Fruit fly (Drosophila melanogaster): ENCODE data around the gene CG43450.

DNA sequence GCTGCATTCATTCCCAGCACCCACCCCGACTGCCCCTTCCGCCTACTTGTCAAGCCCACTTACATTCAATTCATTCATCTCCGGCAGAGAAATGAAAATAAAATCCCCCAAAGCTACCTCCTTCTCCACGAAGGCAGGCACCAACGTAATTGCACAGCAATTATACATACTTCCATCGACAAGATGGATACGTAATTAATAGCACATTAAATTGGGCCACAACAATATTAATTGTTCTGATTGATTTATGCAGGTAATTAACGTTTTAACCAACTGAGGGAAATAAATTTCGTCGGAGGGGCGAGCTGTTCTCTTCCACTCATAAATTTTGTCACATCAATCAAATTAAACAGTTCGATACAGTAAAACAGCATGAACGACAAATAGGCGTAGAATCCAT is 2.5 kb downstream of the CG43450 start, which contains the start of gene Adk1:
- TF ChIP-seq Crg-1 (GFP tag; optimal IDR thresholded peaks at IDR 0.05) = no peak
- no peak for TF ChIP-seq cic (GFP tag; optimal IDR thresholded peaks at IDR 0.05)
- no peak for TF ChIP-seq tj (GFP tag; optimal IDR thresholded peaks at IDR 0.05)
- TF ChIP-seq ovo (GFP tag; optimal IDR thresholded peaks at IDR 0.05) = no peak
- TF ChIP-seq Clk (GFP tag; optimal IDR thresholded peaks at IDR 0.05) = no peak
- TF ChIP-seq kay (GFP tag; ENCODE audit: borderline replicate concordance) = no peak
- no peak for TF ChIP-seq CG12768 (GFP tag; optimal IDR thresholded peaks at IDR 0.05)
- TF ChIP-seq Mnt (GFP tag; optimal IDR thresholded peaks at IDR 0.05) = no peak
- TF ChIP-seq CG7045 (GFP tag; optimal IDR thresholded peaks at IDR 0.05) = no peak
- TF ChIP-seq cnc (optimal IDR thresholded peaks at IDR 0.05) = no peak
- no peak for TF ChIP-seq CG7101 (tag; optimal IDR thresholded peaks at IDR 0.05)
- no peak for TF ChIP-seq Hr96 (GFP tag; optimal IDR thresholded peaks at IDR 0.05)
- no peak for TF ChIP-seq CG14711 (tag; optimal IDR thresholded peaks at IDR 0.05)
